Fruit fly (Drosophila melanogaster): Measurements from ENCODE around the gene CG10428.

CG10428 gene

dm6 chr2L:18974063-18974779, 25.5 kb downstream of the CG10428 start, which contains the start of the genes L2HGDH and CG10431:
Gene L2HGDH, minus strand, starts transcription at chr2L:18974448.
Gene CG10431, plus strand, starts transcription at chr2L:18974710.
- no peak for TF ChIP-seq h (optimal IDR thresholded peaks at IDR 0.05)
- TF ChIP-seq Myc (optimal IDR thresholded peaks at IDR 0.05), result no peak
- TF ChIP-seq psq (optimal IDR thresholded peaks at IDR 0.05), result no peak
- TF ChIP-seq insv (optimal IDR thresholded peaks at IDR 0.05), result no peak
- no peak for TF ChIP-seq Sin3A (optimal IDR thresholded peaks at IDR 0.05)
- no peak for TF ChIP-seq ttk (optimal IDR thresholded peaks at IDR 0.05)

- TF ChIP-seq h (optimal IDR thresholded peaks at IDR 0.05), result no peak
- TF ChIP-seq Myc (optimal IDR thresholded peaks at IDR 0.05), result no peak
- TF ChIP-seq insv (optimal IDR thresholded peaks at IDR 0.05), result no peak
- TF ChIP-seq Sin3A (optimal IDR thresholded peaks at IDR 0.05), result no peak
- no peak for TF ChIP-seq psq (optimal IDR thresholded peaks at IDR 0.05)
- TF ChIP-seq ttk (optimal IDR thresholded peaks at IDR 0.05), result no peak
Observed at dm6 chr2L:18976749-18977148, 28.1 kb downstream of the CG10428 start.

DNA sequence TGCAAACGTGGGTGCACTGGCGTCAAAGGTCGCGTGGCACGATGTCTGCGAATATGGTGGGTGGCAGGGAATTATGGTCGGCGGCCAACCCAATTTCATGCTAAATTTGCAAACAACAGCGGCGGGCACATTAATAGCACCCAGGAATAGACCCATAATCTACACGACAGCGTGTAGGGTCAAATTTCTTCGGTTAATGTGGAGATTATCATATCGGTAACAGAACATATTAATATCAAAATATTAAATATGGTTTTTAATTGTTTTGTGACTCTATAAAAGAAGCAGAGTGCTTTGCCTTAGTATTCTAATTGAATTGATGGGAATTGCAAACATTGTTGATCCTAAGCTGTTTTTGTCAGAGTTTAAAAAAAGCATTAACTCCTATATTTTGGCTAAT, 30.2 kb downstream of the CG10428 start:
- TF ChIP-seq ttk (optimal IDR thresholded peaks at IDR 0.05) (no peak), insv (optimal IDR thresholded peaks at IDR 0.05) (no peak), psq (optimal IDR thresholded peaks at IDR 0.05) (no peak), Sin3A (optimal IDR thresholded peaks at IDR 0.05) (no peak), h (optimal IDR thresholded peaks at IDR 0.05) (no peak)

- TF ChIP-seq h (optimal IDR thresholded peaks at IDR 0.05) (no peak), Sin3A (optimal IDR thresholded peaks at IDR 0.05) (no peak), Myc (optimal IDR thresholded peaks at IDR 0.05) (no peak), ttk (optimal IDR thresholded peaks at IDR 0.05) (no peak), psq (optimal IDR thresholded peaks at IDR 0.05) (no peak), insv (optimal IDR thresholded peaks at IDR 0.05) (no peak)
Observed at dm6 chr2L:18979407-18979806, 30.7 kb downstream of the CG10428 start.

DNA sequence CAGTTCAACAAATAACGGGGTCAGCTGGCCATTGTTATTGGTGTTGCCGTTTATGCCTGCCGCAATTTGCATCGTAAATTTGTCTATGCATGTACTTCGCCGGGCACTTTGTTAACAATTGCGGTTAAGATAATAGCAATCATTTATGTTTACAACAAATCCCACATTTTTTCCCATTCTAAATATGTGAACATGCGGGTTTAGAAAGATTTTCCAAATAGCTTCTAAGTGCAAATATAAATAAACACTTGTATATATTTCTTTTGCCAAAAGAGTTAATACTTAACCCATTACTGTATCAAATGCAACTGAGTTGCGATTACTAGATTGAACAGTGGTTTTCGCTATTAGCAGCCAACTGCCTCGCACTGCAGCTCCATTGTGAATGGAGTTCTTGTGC, 32.3 kb downstream of the CG10428 start:
- no peak for TF ChIP-seq h (optimal IDR thresholded peaks at IDR 0.05)
- no peak for TF ChIP-seq insv (optimal IDR thresholded peaks at IDR 0.05)
- TF ChIP-seq psq (optimal IDR thresholded peaks at IDR 0.05), result no peak
- TF ChIP-seq Sin3A (optimal IDR thresholded peaks at IDR 0.05), result no peak
- no peak for TF ChIP-seq Myc (optimal IDR thresholded peaks at IDR 0.05)
- no peak for TF ChIP-seq ttk (optimal IDR thresholded peaks at IDR 0.05)

DNA sequence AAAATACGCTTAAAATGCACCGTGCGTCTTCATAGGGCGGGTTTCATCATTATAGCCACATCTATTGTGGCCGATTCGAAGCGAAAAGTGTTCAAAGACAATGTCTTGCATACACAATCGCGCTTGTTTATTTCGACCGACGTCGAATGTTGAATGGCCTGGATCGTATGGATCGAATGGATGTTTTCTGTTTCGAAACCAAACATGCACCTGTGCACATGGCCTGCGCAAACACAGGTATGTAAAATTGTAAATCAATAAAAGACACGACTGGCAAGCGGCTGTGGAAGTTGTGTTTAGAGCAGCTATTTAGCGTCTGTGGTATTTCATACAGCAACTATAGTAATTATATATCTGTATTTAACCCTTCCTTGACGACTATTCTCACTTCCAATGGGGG, 32.8 kb downstream of the CG10428 start:
- TF ChIP-seq psq (optimal IDR thresholded peaks at IDR 0.05), result no peak
- TF ChIP-seq insv (optimal IDR thresholded peaks at IDR 0.05), result no peak
- TF ChIP-seq ttk (optimal IDR thresholded peaks at IDR 0.05), result no peak
- TF ChIP-seq h (optimal IDR thresholded peaks at IDR 0.05), result no peak
- TF ChIP-seq Sin3A (optimal IDR thresholded peaks at IDR 0.05), result no peak
- TF ChIP-seq Myc (optimal IDR thresholded peaks at IDR 0.05), result no peak

DNA sequence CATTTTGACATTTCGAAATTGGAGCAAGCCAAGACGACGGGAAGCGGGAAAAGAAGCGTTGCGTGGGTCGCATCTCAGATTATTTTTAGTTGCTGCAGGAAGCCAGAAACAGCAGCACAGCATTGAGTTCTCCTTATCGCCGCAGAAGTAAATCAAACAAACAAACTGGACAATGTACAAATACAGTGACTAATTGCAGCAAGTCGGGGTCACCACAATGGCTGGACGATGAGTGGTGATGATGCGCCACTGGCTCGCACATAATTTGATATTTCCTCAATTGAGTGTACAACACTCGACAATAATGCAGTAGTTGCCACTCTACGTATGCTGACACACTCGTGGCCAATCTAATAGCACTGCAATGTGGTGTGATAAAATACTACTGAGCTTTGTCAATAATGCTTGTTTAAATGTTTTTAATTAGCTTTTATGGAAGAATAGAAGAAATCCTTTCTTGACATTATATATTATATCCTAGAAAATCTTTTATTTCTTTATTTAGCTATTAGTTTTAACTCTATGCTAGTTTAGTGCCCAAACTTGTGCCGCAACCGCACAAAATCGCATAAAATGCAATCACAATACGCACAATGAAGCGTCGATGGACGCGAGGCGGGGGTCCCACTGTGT, 33.4 kb downstream of the CG10428 start:
- no peak for TF ChIP-seq Myc (optimal IDR thresholded peaks at IDR 0.05)
- no peak for TF ChIP-seq ttk (optimal IDR thresholded peaks at IDR 0.05)
- no peak for TF ChIP-seq h (optimal IDR thresholded peaks at IDR 0.05)
- TF ChIP-seq Sin3A (optimal IDR thresholded peaks at IDR 0.05), result no peak
- no peak for TF ChIP-seq insv (optimal IDR thresholded peaks at IDR 0.05)
- no peak for TF ChIP-seq psq (optimal IDR thresholded peaks at IDR 0.05)

- TF ChIP-seq Sin3A (optimal IDR thresholded peaks at IDR 0.05) (no peak), psq (optimal IDR thresholded peaks at IDR 0.05) (no peak), h (optimal IDR thresholded peaks at IDR 0.05) (no peak), ttk (optimal IDR thresholded peaks at IDR 0.05) (no peak), insv (optimal IDR thresholded peaks at IDR 0.05) (no peak), Myc (optimal IDR thresholded peaks at IDR 0.05) (no peak)
Observed at dm6 chr2L:18982826-18983758, 34.4 kb downstream of the CG10428 start.

DNA sequence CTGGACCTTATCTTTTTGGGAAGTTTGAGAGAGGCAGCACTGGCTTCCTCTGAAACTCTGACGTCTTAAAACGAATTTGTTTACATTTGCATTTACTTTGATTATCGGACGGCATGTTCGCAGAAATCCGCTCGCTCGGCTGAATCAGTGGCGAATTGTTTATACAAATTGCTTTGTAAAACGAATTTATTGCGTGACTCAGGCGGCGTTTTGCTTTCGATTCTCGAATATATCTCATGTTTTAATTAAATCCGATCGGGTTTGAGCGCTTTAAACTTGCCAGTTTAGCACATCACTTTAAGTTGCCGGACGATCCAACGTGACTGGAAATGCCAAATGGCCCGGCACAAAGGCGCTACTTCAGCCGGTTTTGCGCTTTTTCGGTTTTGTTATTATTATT, 35.5 kb downstream of the CG10428 start:
- TF ChIP-seq Myc (optimal IDR thresholded peaks at IDR 0.05) (no peak), psq (optimal IDR thresholded peaks at IDR 0.05) (no peak), h (optimal IDR thresholded peaks at IDR 0.05) (no peak), Sin3A (optimal IDR thresholded peaks at IDR 0.05) (no peak), ttk (optimal IDR thresholded peaks at IDR 0.05) (no peak)

dm6 chr2L:18985201-18986124, 36.8 kb downstream of the CG10428 start:
- TF ChIP-seq Myc (optimal IDR thresholded peaks at IDR 0.05) (no peak), Sin3A (optimal IDR thresholded peaks at IDR 0.05) (no peak), ttk (optimal IDR thresholded peaks at IDR 0.05) (no peak), insv (optimal IDR thresholded peaks at IDR 0.05) (no peak)

DNA sequence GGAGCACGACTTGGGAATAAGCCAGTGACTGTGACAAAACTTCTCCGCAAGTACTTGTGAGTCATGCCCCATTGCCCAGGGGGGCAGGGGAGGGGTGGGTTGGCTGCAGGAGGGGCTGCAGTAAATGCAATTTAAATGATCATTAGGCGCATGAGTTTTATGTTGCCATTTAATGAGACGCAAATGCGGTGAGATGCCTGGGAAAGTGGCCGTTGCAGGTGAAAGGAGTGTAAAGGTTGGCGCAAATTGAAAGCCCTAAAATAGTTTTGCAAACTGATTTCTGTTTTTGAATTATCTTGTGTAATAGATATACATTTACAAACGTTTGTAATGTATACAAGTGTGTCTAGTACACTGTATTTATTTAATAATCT, 37.4 kb downstream of the CG10428 start:
- TF ChIP-seq Myc (optimal IDR thresholded peaks at IDR 0.05), result no peak
- no peak for TF ChIP-seq h (optimal IDR thresholded peaks at IDR 0.05)
- no peak for TF ChIP-seq psq (optimal IDR thresholded peaks at IDR 0.05)
- peak; percentile 92 for TF ChIP-seq ttk (optimal IDR thresholded peaks at IDR 0.05)
